Worm (Caenorhabditis elegans) whole organism, L4 larva: Measurements from ENCODE around the gene F59E12.15.

Experiments
- D1046.2 ChIP-seq: fragments of 200-800 bp; sonication (Bioruptor generic); IDR thresholded peaks from 2 replicates; pipeline ENCODE4 v1.3.6; 2022; ENCODE audit warnings: missing genetic modification characterization, missing compliant biosample characterization
- F44E2.7 ChIP-seq: fragments of 200-800 bp; sonication (Bioruptor generic); IDR thresholded peaks from 2 replicates; pipeline ENCODE4 v2.1.2; 2022; ENCODE audit warnings: missing genetic modification characterization, missing compliant biosample characterization
- R02D3.7 ChIP-seq: fragments of 150-350 bp; sonication (generic microtip); optimal IDR thresholded peaks from 3 replicates; lab custom pipeline; 2014; ENCODE audit warnings: missing biosample characterization, missing genetic modification characterization
- T20F7.1 ChIP-seq: fragments of 200-800 bp; sonication (Bioruptor generic); optimal IDR thresholded peaks from 2 replicates; lab custom pipeline; 2018; ENCODE audit warnings: mild to moderate bottlenecking, missing genetic modification characterization, missing compliant biosample characterization
- T26A8.4 ChIP-seq: fragments of 200-800 bp; sonication (Bioruptor generic); IDR thresholded peaks from 2 replicates; pipeline ENCODE4 v1.3.6; 2022; ENCODE audit warnings: missing genetic modification characterization, missing compliant biosample characterization
- aha-1 ChIP-seq: fragments of 150-350 bp; peaks from one replicate; lab custom pipeline; 2014; ENCODE audit warnings: missing biosample characterization, missing genetic modification characterization
- aly-2 ChIP-seq: sonication (generic microtip); optimal IDR thresholded peaks from 2 replicates; lab custom pipeline; 2018; ENCODE audit warnings: missing biosample characterization, missing genetic modification characterization
- ceh-20 ChIP-seq: fragments of 200-800 bp; sonication (Bioruptor generic); IDR thresholded peaks from 2 replicates; pipeline ENCODE4 v1.3.6; 2022; ENCODE audit warnings: missing genetic modification reagents, missing genetic modification characterization, missing compliant biosample characterization
- ceh-28 ChIP-seq: fragments of 150-350 bp; optimal IDR thresholded peaks from 2 replicates; lab custom pipeline; 2014; ENCODE audit warnings: missing biosample characterization, missing genetic modification reagents, missing genetic modification characterization
- ceh-44 ChIP-seq: fragments of 200-800 bp; sonication (Bioruptor generic); IDR thresholded peaks from 2 replicates; pipeline ENCODE4 v1.3.6; 2022; ENCODE audit warnings: missing genetic modification reagents, missing genetic modification characterization, missing compliant biosample characterization
- ctbp-1 ChIP-seq: fragments of 200-800 bp; sonication (Bioruptor generic); IDR thresholded peaks from 2 replicates; pipeline ENCODE4 v1.3.6; 2022; ENCODE audit warnings: missing genetic modification reagents, missing genetic modification characterization, missing compliant biosample characterization
- daf-12 ChIP-seq: fragments of 150-350 bp; optimal IDR thresholded peaks from 2 replicates; lab custom pipeline; 2014; ENCODE audit warnings: missing biosample characterization, missing genetic modification reagents, missing genetic modification characterization
- dpl-1 ChIP-seq: fragments of 150-350 bp; optimal IDR thresholded peaks from 2 replicates; lab custom pipeline; 2014; ENCODE audit warnings: missing biosample characterization, missing genetic modification reagents, missing genetic modification characterization
- duxl-1 ChIP-seq: sonication (generic microtip); optimal IDR thresholded peaks from 2 replicates; lab custom pipeline; 2016; ENCODE audit warnings: mild to moderate bottlenecking, missing genetic modification characterization, moderate library complexity, missing compliant biosample characterization; ENCODE audit not compliant: poor library complexity
- dve-1 ChIP-seq: sonication (generic microtip); optimal IDR thresholded peaks from 2 replicates; lab custom pipeline; 2017; ENCODE audit warnings: antibody characterized with exemption, mild to moderate bottlenecking, missing genetic modification characterization, missing compliant biosample characterization; ENCODE audit not compliant: insufficient read depth
- hif-1 ChIP-seq, 2 experiments: sonication (generic microtip); optimal IDR thresholded peaks; 2 replicates each; lab custom pipeline; 2016 to 2017; ENCODE audit warnings: missing compliant biosample characterization in 2 of 2, missing genetic modification characterization in 2 of 2, missing genetic modification reagents in 2 of 2, missing genotype in 2 of 2, mild to moderate bottlenecking in 1 of 2
- hlh-11 ChIP-seq: fragments of 200-800 bp; sonication (Bioruptor generic); optimal IDR thresholded peaks from 2 replicates; lab custom pipeline; 2018; ENCODE audit warnings: mild to moderate bottlenecking, missing genetic modification characterization, missing compliant biosample characterization
- hlh-30 ChIP-seq: sonication (generic microtip); optimal IDR thresholded peaks from 2 replicates; lab custom pipeline; 2017; ENCODE audit warnings: antibody characterized with exemption, mild to moderate bottlenecking, missing genetic modification characterization, missing compliant biosample characterization; ENCODE audit not compliant: insufficient read depth
- lin-13 ChIP-seq: fragments of 150-350 bp; optimal IDR thresholded peaks from 2 replicates; lab custom pipeline; 2014; ENCODE audit warnings: missing biosample characterization, missing genetic modification reagents, missing genetic modification characterization
- lin-38 ChIP-seq: fragments of 200-800 bp; sonication (Bioruptor generic); IDR thresholded peaks from 2 replicates; pipeline ENCODE4 v1.3.6; 2022; ENCODE audit warnings: missing genetic modification reagents, missing genetic modification characterization, missing compliant biosample characterization
- lin-39 ChIP-seq: fragments of 150-350 bp; optimal IDR thresholded peaks from 2 replicates; lab custom pipeline; 2014; ENCODE audit warnings: missing biosample characterization, missing genetic modification reagents, missing genetic modification characterization
- lir-3 ChIP-seq: sonication (generic microtip); optimal IDR thresholded peaks from 2 replicates; lab custom pipeline; 2016; ENCODE audit warnings: mild to moderate bottlenecking, missing genetic modification characterization, missing compliant biosample characterization
- lsy-2 ChIP-seq, 2 experiments: fragments of 150-350 bp in 1 of 2; sonication (generic microtip) in 1 of 2; optimal IDR thresholded peaks; 2 replicates each; lab custom pipeline; 2014 to 2017; ENCODE audit warnings: missing biosample characterization in 2 of 2, missing genetic modification characterization in 2 of 2
- madf-9 ChIP-seq: fragments of 200-800 bp; sonication (Bioruptor generic); conservative IDR thresholded peaks from 2 replicates; pipeline ENCODE4 v1.3.6; 2022; ENCODE audit warnings: missing genetic modification reagents, missing genetic modification characterization, missing compliant biosample characterization
- mdl-1 ChIP-seq, 2 experiments: fragments of 150-350 bp in 1 of 2; sonication (generic microtip) in 1 of 2; optimal IDR thresholded peaks; 2 replicates each; lab custom pipeline; 2014 to 2017; ENCODE audit warnings: missing biosample characterization in 2 of 2, missing genetic modification characterization in 2 of 2
- mdt-29 ChIP-seq: fragments of 200-800 bp; sonication (Bioruptor generic); IDR thresholded peaks from 2 replicates; pipeline ENCODE4 v1.3.6; 2022; ENCODE audit warnings: missing genetic modification reagents, missing genetic modification characterization, missing compliant biosample characterization
- mep-1 ChIP-seq: fragments of 150-350 bp; sonication (generic microtip); optimal IDR thresholded peaks from 3 replicates; lab custom pipeline; 2014; ENCODE audit warnings: missing biosample characterization, missing genetic modification characterization
- mes-2 ChIP-seq: sonication (generic microtip); optimal IDR thresholded peaks from 2 replicates; lab custom pipeline; 2016; ENCODE audit warnings: missing genotype, mild to moderate bottlenecking, missing genetic modification characterization, missing compliant biosample characterization; ENCODE audit not compliant: poor library complexity, severe bottlenecking
- nhr-10 ChIP-seq: fragments of 150-350 bp; optimal IDR thresholded peaks from 2 replicates; lab custom pipeline; 2014; ENCODE audit warnings: missing biosample characterization, missing genetic modification characterization
- nhr-102 ChIP-seq: sonication (generic microtip); optimal IDR thresholded peaks from 2 replicates; lab custom pipeline; 2016; ENCODE audit warnings: mild to moderate bottlenecking, missing genetic modification characterization, moderate library complexity, missing compliant biosample characterization
- nhr-237 ChIP-seq: sonication (generic microtip); optimal IDR thresholded peaks from 2 replicates; lab custom pipeline; 2017; ENCODE audit warnings: missing biosample characterization, missing genetic modification characterization
- nhr-28 ChIP-seq: fragments of 150-350 bp; optimal IDR thresholded peaks from 2 replicates; lab custom pipeline; 2014; ENCODE audit warnings: missing biosample characterization, missing genetic modification characterization
- nhr-6 ChIP-seq: fragments of 150-350 bp; optimal IDR thresholded peaks from 2 replicates; lab custom pipeline; 2014; ENCODE audit warnings: missing biosample characterization, missing genetic modification characterization
- nhr-77 ChIP-seq: fragments of 150-350 bp; optimal IDR thresholded peaks from 2 replicates; lab custom pipeline; 2014; ENCODE audit warnings: missing biosample characterization, missing genetic modification characterization
- rbr-2 ChIP-seq: sonication (generic microtip); optimal IDR thresholded peaks from 2 replicates; lab custom pipeline; 2016; ENCODE audit warnings: missing genotype, missing genetic modification characterization, missing compliant biosample characterization
- sdz-12 ChIP-seq: fragments of 200-800 bp; sonication (Bioruptor generic); optimal IDR thresholded peaks from 2 replicates; lab custom pipeline; 2018; ENCODE audit warnings: mild to moderate bottlenecking, missing genetic modification characterization, missing compliant biosample characterization
- snpc-4 ChIP-seq: fragments of 150-350 bp; optimal IDR thresholded peaks from 2 replicates; lab custom pipeline; 2014; ENCODE audit warnings: missing biosample characterization, missing genetic modification characterization
- spr-1 ChIP-seq: sonication (generic microtip); optimal IDR thresholded peaks from 2 replicates; lab custom pipeline; 2016; ENCODE audit warnings: mild to moderate bottlenecking, missing genetic modification characterization, missing compliant biosample characterization
- unc-130 ChIP-seq: sonication (generic microtip); optimal IDR thresholded peaks from 2 replicates; lab custom pipeline; 2016; ENCODE audit warnings: missing genetic modification reagents, missing genetic modification characterization, missing compliant biosample characterization
- unc-62 ChIP-seq, 3 experiments: fragments of 150-350 bp in 1 of 3; sonication (generic microtip); optimal IDR thresholded peaks in 2 of 3; peaks in 1 of 3; 1 replicate in 1 of 3; 2 replicates in 2 of 3; lab custom pipeline; 2014 to 2017; ENCODE audit warnings: missing biosample characterization in 3 of 3, missing genetic modification characterization in 3 of 3, missing genetic modification reagents in 3 of 3, missing genotype in 1 of 3
- vab-7 ChIP-seq: fragments of 200-800 bp; sonication (Bioruptor generic); IDR thresholded peaks from 2 replicates; pipeline ENCODE4 v1.3.6; 2022; ENCODE audit warnings: missing genetic modification reagents, missing genetic modification characterization, missing compliant biosample characterization
- zfp-3 ChIP-seq: fragments of 200-800 bp; sonication (Bioruptor generic); conservative IDR thresholded peaks from 2 replicates; pipeline ENCODE4 v1.3.6; 2022; ENCODE audit warnings: missing genetic modification reagents, missing genetic modification characterization, missing compliant biosample characterization
- zip-2 ChIP-seq: fragments of 150-350 bp; optimal IDR thresholded peaks from 2 replicates; lab custom pipeline; 2014; ENCODE audit warnings: missing biosample characterization, missing genetic modification characterization

The F59E12.15 gene

ce11 chrII:5599326-5600044 lies 28.7 kb downstream of the F59E12.15 start, which contains the start of gene C17G10.10 (continued):
- no peak for TF ChIP-seq vab-7 (GFP tag; lab: Robert Waterston, UW)
- peak; percentile 93 for TF ChIP-seq snpc-4 (tag; lab: Kevin White, UChicago)
- peak; percentile 68 for TF ChIP-seq nhr-102
- 0 out of 2 replicates have a peak, but pooled peaks have one; percentile 29 for TF ChIP-seq ceh-44 (GFP tag; lab: Robert Waterston, UW)
- TF ChIP-seq ctbp-1 (GFP tag; lab: Robert Waterston, UW) = no peak
- no peak for TF ChIP-seq ceh-28
- peak; percentile 39; the same call in 1 of the 2 replicates for TF ChIP-seq ceh-20 (GFP tag; lab: Robert Waterston, UW)
- TF ChIP-seq nhr-237 (tag; lab: Kevin White, UChicago) = no peak
- TF ChIP-seq D1046.2 (GFP tag; lab: Robert Waterston, UW) = no peak

ce11 chrII:5596247-5596646 lies 31.9 kb downstream of the F59E12.15 start, which contains the start of gene C17G10.1:
Gene C17G10.1 (plus strand): TSS chrII:5596547.
- TF ChIP-seq hlh-11 (tag; lab: Kevin White, UChicago) (no peak), zfp-3 (GFP tag; lab: Robert Waterston, UW) (no peak), T26A8.4 (no peak), R02D3.7 (tag; lab: Kevin White, UChicago) (no peak), sdz-12 (GFP tag; lab: Kevin White, UChicago) (no peak), mdt-29 (GFP tag; lab: Robert Waterston, UW) (no peak), nhr-10 (no peak), aly-2 (tag; lab: Kevin White, UChicago) (no peak), zip-2 (tag; lab: Kevin White, UChicago) (no peak), nhr-6 (no peak), lir-3 (tag; lab: Kevin White, UChicago) (no peak), ctbp-1 (GFP tag; lab: Robert Waterston, UW) (no peak), F44E2.7 (no peak), D1046.2 (GFP tag; lab: Robert Waterston, UW) (no peak)
- TF ChIP-seq, all 104 proteins: peak for 0

- TF ChIP-seq mep-1 (tag; lab: Kevin White, UChicago) (peak; percentile 25), aha-1 (tag; lab: Kevin White, UChicago) (no peak), unc-62 (GFP tag; optimal IDR thresholded peaks at IDR 0.05 in 1 of 2; lab: Kevin White, UChicago) (peak in 1 of 2 experiments; percentile 21), unc-62 (tag; optimal IDR thresholded peaks at IDR 0.05; lab: Kevin White, UChicago) (no peak), R02D3.7 (tag; lab: Kevin White, UChicago) (no peak), lin-38 (GFP tag; lab: Robert Waterston, UW) (peak; percentile 91), T20F7.1 (GFP tag; lab: Kevin White, UChicago) (peak; percentile 25), rbr-2 (tag; lab: Kevin White, UChicago) (peak; percentile 18), lin-39 (no peak), lin-13 (GFP tag; lab: Kevin White, UChicago) (peak; percentile 31), nhr-77 (tag; lab: Kevin White, UChicago) (peak; percentile 62), hif-1 (tag; optimal IDR thresholded peaks at IDR 0.05; lab: Kevin White, UChicago) (peak in 1 of 2 experiments; percentile 82), spr-1 (tag; lab: Kevin White, UChicago) (no peak), daf-12 (tag; lab: Kevin White, UChicago) (no peak), duxl-1 (tag; lab: Kevin White, UChicago) (no peak), nhr-28 (tag; lab: Kevin White, UChicago) (peak; percentile 39), mes-2 (tag; lab: Kevin White, UChicago) (peak; percentile 77), lsy-2 (tag; optimal IDR thresholded peaks at IDR 0.05; lab: Kevin White, UChicago) (peak in 1 of 2 experiments; percentile 64), madf-9 (GFP tag; lab: Robert Waterston, UW) (no peak), dpl-1 (peak; percentile 39), unc-130 (GFP tag; lab: Kevin White, UChicago) (peak; percentile 64), nhr-10 (no peak), dve-1 (tag; lab: Kevin White, UChicago) (peak; percentile 54), hlh-30 (tag; lab: Kevin White, UChicago) (peak; percentile 43), mdl-1 (tag; optimal IDR thresholded peaks at IDR 0.05; lab: Kevin White, UChicago) (peak in 1 of 2 experiments; percentile 0)
- TF ChIP-seq, all 104 proteins: peak for 16
These were observed 33.9 kb downstream of the F59E12.15 start, which contains the start of gene ttc-4 for ce11 chrII:5594210-5594764. Gene ttc-4 (plus strand): TSS chrII:5594714.
